Fruit fly (Drosophila melanogaster) whole organism, embryonic: ENCODE results near the gene CG45105.

Experiments
- Adf1 ChIP-seq: fragments of 200-800 bp; sonication (Bioruptor generic); IDR thresholded peaks from 2 replicates; pipeline ENCODE4 v1.3.6; 2022; ENCODE audit warnings: missing biosample characterization, missing genetic modification characterization
- Bdp1 ChIP-seq: fragments of 200-800 bp; sonication (Bioruptor generic); optimal IDR thresholded peaks from 3 replicates; lab custom pipeline; 2016; ENCODE audit warnings: missing biosample characterization, missing genetic modification characterization
- CG10209 ChIP-seq: fragments of 200-800 bp; sonication (Bioruptor generic); optimal IDR thresholded peaks from 3 replicates; lab custom pipeline; 2017; ENCODE audit warnings: missing biosample characterization, mild to moderate bottlenecking, missing genetic modification characterization, missing genetic modification reagents
- CG12219 ChIP-seq: fragments of 200-800 bp; sonication (Bioruptor generic); optimal IDR thresholded peaks from 3 replicates; lab custom pipeline; 2018; ENCODE audit warnings: missing biosample characterization, mild to moderate bottlenecking, missing genetic modification characterization
- CG12769 ChIP-seq: fragments of 200-800 bp; sonication (Bioruptor generic); optimal IDR thresholded peaks from 2 replicates; lab custom pipeline; 2019; ENCODE audit warnings: missing biosample characterization, mild to moderate bottlenecking, missing genetic modification characterization, moderate library complexity
- CG14014 ChIP-seq: fragments of 200-800 bp; sonication (Bioruptor generic); IDR thresholded peaks from 2 replicates; pipeline ENCODE4 v1.3.6; 2022; ENCODE audit warnings: missing biosample characterization, missing genetic modification characterization
- CG1529 ChIP-seq: fragments of 200-800 bp; sonication (Bioruptor generic); optimal IDR thresholded peaks from 3 replicates; lab custom pipeline; 2018; ENCODE audit warnings: missing biosample characterization, missing genetic modification characterization
- CG1602 ChIP-seq: fragments of 200-800 bp; sonication (Bioruptor generic); optimal IDR thresholded peaks from 3 replicates; lab custom pipeline; 2016; ENCODE audit warnings: missing biosample characterization, missing genetic modification characterization
- CG16813 ChIP-seq: fragments of 200-800 bp; sonication (Bioruptor generic); IDR thresholded peaks from 3 replicates; pipeline ENCODE4 v1.3.6; 2022; ENCODE audit warnings: missing biosample characterization, missing genetic modification characterization; ENCODE audit not compliant: partially characterized antibody
- CG2199 ChIP-seq: fragments of 200-800 bp; sonication (Bioruptor generic); IDR thresholded peaks from 3 replicates; pipeline ENCODE4 v1.3.6; 2022; ENCODE audit warnings: missing biosample characterization, missing genetic modification characterization
- CG3065 ChIP-seq: fragments of 200-800 bp; sonication (Bioruptor generic); optimal IDR thresholded peaks from 2 replicates; lab custom pipeline; 2016; ENCODE audit warnings: missing biosample characterization, missing genetic modification characterization
- CG31224 ChIP-seq: fragments of 200-800 bp; sonication (Bioruptor generic); IDR thresholded peaks from 2 replicates; pipeline ENCODE4 v1.3.6; 2022; ENCODE audit warnings: missing biosample characterization, missing genetic modification characterization
- CG32532 ChIP-seq: fragments of 200-800 bp; sonication (Bioruptor generic); IDR thresholded peaks from 2 replicates; pipeline ENCODE4 v1.3.6; 2022; ENCODE audit warnings: missing biosample characterization, missing genetic modification characterization
- CG6254 ChIP-seq: fragments of 200-800 bp; sonication (Bioruptor generic); optimal IDR thresholded peaks from 3 replicates; lab custom pipeline; 2017; ENCODE audit warnings: mild to moderate bottlenecking, missing biosample characterization, missing genetic modification reagents, missing genetic modification characterization
- CG6854 ChIP-seq: fragments of 200-800 bp; sonication (Bioruptor generic); optimal IDR thresholded peaks from 3 replicates; lab custom pipeline; 2017; ENCODE audit warnings: missing biosample characterization, mild to moderate bottlenecking, missing genetic modification characterization
- CG8089 ChIP-seq: fragments of 200-800 bp; sonication (Bioruptor generic); optimal IDR thresholded peaks from 3 replicates; lab custom pipeline; 2016; ENCODE audit warnings: missing biosample characterization, missing genetic modification characterization
- CoRest ChIP-seq: fragments of 200-800 bp; sonication (Bioruptor generic); optimal IDR thresholded peaks from 3 replicates; lab custom pipeline; 2018; ENCODE audit warnings: missing biosample characterization, mild to moderate bottlenecking, missing genetic modification characterization, moderate library complexity
- D ChIP-seq, 2 experiments: fragments of 200-800 bp in 1 of 2; fragments of >200 bp in 1 of 2; sonication (Bioruptor generic) in 1 of 2; optimal IDR thresholded peaks; 2 replicates in 1 of 2; 3 replicates in 1 of 2; lab custom pipeline; 2017; ENCODE audit warnings: mild to moderate bottlenecking in 1 of 2, missing biosample characterization in 1 of 2, missing genetic modification characterization in 1 of 2, missing genetic modification reagents in 1 of 2
- H2.0 ChIP-seq: fragments of 200-800 bp; sonication (Bioruptor generic); IDR thresholded peaks from 2 replicates; pipeline ENCODE4 v1.3.6; 2022; ENCODE audit warnings: missing biosample characterization, missing genetic modification characterization
- HLHmδ ChIP-seq: fragments of 200-800 bp; sonication (Bioruptor generic); optimal IDR thresholded peaks from 2 replicates; lab custom pipeline; 2018; ENCODE audit warnings: missing biosample characterization, mild to moderate bottlenecking, missing genetic modification characterization, moderate library complexity
- Mad ChIP-seq: fragments of 200-800 bp; sonication (Bioruptor generic); optimal IDR thresholded peaks from 2 replicates; lab custom pipeline; 2016; ENCODE audit warnings: missing biosample characterization, missing genetic modification characterization
- Med ChIP-seq: fragments of 200-800 bp; sonication (Bioruptor generic); peaks from one replicate; lab custom pipeline; 2016; ENCODE audit warnings: missing biosample characterization, missing genetic modification characterization, mild to moderate bottlenecking, inconsistent platforms, moderate library complexity
- NC2β ChIP-seq: fragments of 200-800 bp; sonication (Bioruptor generic); optimal IDR thresholded peaks from 2 replicates; lab custom pipeline; 2016; ENCODE audit warnings: missing biosample characterization, missing genetic modification characterization
- Opbp ChIP-seq: fragments of 200-800 bp; sonication (Bioruptor generic); IDR thresholded peaks from 3 replicates; pipeline ENCODE4 v1.3.6; 2022; ENCODE audit warnings: missing biosample characterization, missing genetic modification characterization; ENCODE audit not compliant: partially characterized antibody
- Side ChIP-seq: fragments of 200-800 bp; sonication (Bioruptor generic); optimal IDR thresholded peaks from 2 replicates; lab custom pipeline; 2016; ENCODE audit warnings: missing biosample characterization, missing genetic modification characterization
- Trl ChIP-seq, 3 experiments: fragments of >200 bp in 2 of 3; fragments of 200-800 bp in 1 of 3; sonication (Bioruptor generic) in 1 of 3; optimal IDR thresholded peaks; 2 replicates in 1 of 3; 3 replicates in 2 of 3; lab custom pipeline; 2016 to 2017; ENCODE audit warnings: missing biosample characterization in 1 of 3, missing genetic modification characterization in 1 of 3
- abd-A ChIP-seq: fragments of 200-800 bp; sonication (Bioruptor generic); optimal IDR thresholded peaks from 3 replicates; lab custom pipeline; 2019; ENCODE audit warnings: missing biosample characterization, mild to moderate bottlenecking, missing genetic modification characterization, moderate library complexity
- bbx ChIP-seq: fragments of 200-800 bp; sonication (Bioruptor generic); IDR thresholded peaks from 2 replicates; pipeline ENCODE4 v1.3.6; 2022; ENCODE audit warnings: missing biosample characterization, missing genetic modification characterization; ENCODE audit not compliant: partially characterized antibody
- chn ChIP-seq: fragments of 200-800 bp; sonication (Bioruptor generic); optimal IDR thresholded peaks from 2 replicates; lab custom pipeline; 2016; ENCODE audit warnings: missing biosample characterization, missing genetic modification characterization
- dan ChIP-seq: fragments of 200-800 bp; sonication (Bioruptor generic); IDR thresholded peaks from 2 replicates; pipeline ENCODE4 v1.3.6; 2022; ENCODE audit warnings: missing biosample characterization, missing genetic modification characterization
- ftz-f1 ChIP-seq: fragments of 200-800 bp; sonication (Bioruptor generic); optimal IDR thresholded peaks from 2 replicates; lab custom pipeline; 2016; ENCODE audit warnings: missing biosample characterization, missing genetic modification characterization
- kni ChIP-seq: fragments of 200-800 bp; sonication (Bioruptor generic); optimal IDR thresholded peaks from 3 replicates; lab custom pipeline; 2017; ENCODE audit warnings: mild to moderate bottlenecking, missing biosample characterization, missing genetic modification reagents, missing genetic modification characterization
- nmo ChIP-seq: fragments of 200-800 bp; sonication (Bioruptor generic); optimal IDR thresholded peaks from 2 replicates; lab custom pipeline; 2018; ENCODE audit warnings: missing biosample characterization, mild to moderate bottlenecking, missing genetic modification characterization, moderate library complexity
- onecut ChIP-seq: fragments of 200-800 bp; sonication (Bioruptor generic); IDR thresholded peaks from 2 replicates; pipeline ENCODE4 v1.3.6; 2022; ENCODE audit warnings: missing biosample characterization, missing genetic modification characterization
- schlank ChIP-seq: fragments of 200-800 bp; sonication (Bioruptor generic); optimal IDR thresholded peaks from 2 replicates; lab custom pipeline; 2018; ENCODE audit warnings: missing biosample characterization, mild to moderate bottlenecking, missing genetic modification characterization
- sd ChIP-seq: fragments of 200-800 bp; sonication (Bioruptor generic); optimal IDR thresholded peaks from 3 replicates; lab custom pipeline; 2018; ENCODE audit warnings: missing biosample characterization, mild to moderate bottlenecking, missing genetic modification characterization, moderate library complexity
- sens ChIP-seq: fragments of 200-800 bp; sonication (Bioruptor generic); peaks from one replicate; lab custom pipeline; 2016; ENCODE audit warnings: missing biosample characterization, missing genetic modification characterization
- sima ChIP-seq: fragments of 200-800 bp; sonication (Bioruptor generic); optimal IDR thresholded peaks from 2 replicates; lab custom pipeline; 2016; ENCODE audit warnings: missing biosample characterization, missing genetic modification characterization
- sob ChIP-seq: fragments of 200-800 bp; sonication (Bioruptor generic); IDR thresholded peaks from 2 replicates; pipeline ENCODE4 v1.3.6; 2022; ENCODE audit warnings: missing biosample characterization, missing genetic modification characterization
- stc ChIP-seq: fragments of 200-800 bp; sonication (Bioruptor generic); IDR thresholded peaks from 2 replicates; pipeline ENCODE4 v1.3.6; 2022; ENCODE audit warnings: missing biosample characterization, missing genetic modification characterization
- twi ChIP-seq: fragments of 200-800 bp; optimal IDR thresholded peaks from 2 replicates; lab custom pipeline; 2019; ENCODE audit warnings: missing biosample characterization, mild to moderate bottlenecking, missing genetic modification characterization, moderate library complexity
- usp ChIP-seq: fragments of >200 bp; optimal IDR thresholded peaks from 2 replicates; lab custom pipeline; 2017; ENCODE audit warnings: missing biosample characterization, missing genetic modification characterization
- vvl ChIP-seq: fragments of 200-800 bp; sonication (Bioruptor generic); IDR thresholded peaks from 2 replicates; pipeline ENCODE4 v1.3.6; 2022; ENCODE audit warnings: missing biosample characterization, missing genetic modification characterization
- zen ChIP-seq: fragments of 200-800 bp; sonication (Bioruptor generic); optimal IDR thresholded peaks from 3 replicates; lab custom pipeline; 2018; ENCODE audit warnings: missing biosample characterization, mild to moderate bottlenecking, missing genetic modification characterization, moderate library complexity
- zen2 ChIP-seq: fragments of 200-800 bp; sonication (Bioruptor generic); IDR thresholded peaks from 3 replicates; pipeline ENCODE4 v1.3.6; 2022; ENCODE audit warnings: missing biosample characterization, missing genetic modification characterization; ENCODE audit not compliant: partially characterized antibody

CG45105 gene

dm6 chr3R:15920751-15921156 lies 2.9 kb upstream of the CG45105 start, which contains the start of gene Fbxl7 (continued):
- TF ChIP-seq abd-A (peak; percentile 8), Opbp (GFP tag; lab: Robert Waterston, UW) (0 out of 3 replicates have a peak, but pooled peaks have one; percentile 33), NC2β (peak; percentile 17), D (optimal IDR thresholded peaks at IDR 0.05; lab: Kevin White, UChicago) (peak; percentile 73), D (GFP tag; optimal IDR thresholded peaks at IDR 0.05; lab: Kevin White, UChicago) (no peak), sens (peak; percentile 83), CG14014 (GFP tag; lab: Robert Waterston, UW) (no peak), CG10209 (no peak), Med (GFP tag; lab: Kevin White, UChicago) (peak; percentile 77), zen (peak; percentile 66), CG8089 (GFP tag; lab: Kevin White, UChicago) (peak; percentile 44), CoRest (tag; lab: Kevin White, UChicago) (no peak), CG32532 (GFP tag; lab: Robert Waterston, UW) (0 out of 2 replicates have a peak, but pooled peaks have one; percentile 26), vvl (GFP tag; lab: Robert Waterston, UW) (peak; percentile 61), H2.0 (GFP tag; lab: Robert Waterston, UW) (0 out of 2 replicates have a peak, but pooled peaks have one; percentile 7), HLHmδ (GFP tag; lab: Kevin White, UChicago) (peak; percentile 84), ftz-f1 (GFP tag; lab: Kevin White, UChicago) (peak; percentile 46), bbx (GFP tag; lab: Robert Waterston, UW) (peak; percentile 51), stc (GFP tag; lab: Robert Waterston, UW) (no peak), CG16813 (0 out of 3 replicates have a peak, but pooled peaks have one; percentile 23), sd (peak; percentile 67), sima (no peak), CG2199 (GFP tag; lab: Robert Waterston, UW) (peak; percentile 78; the same call in 1 of the 3 replicates), Side (GFP tag; lab: Kevin White, UChicago) (peak; percentile 60), chn (GFP tag; lab: Kevin White, UChicago) (peak; percentile 64), sob (0 out of 2 replicates have a peak, but pooled peaks have one; percentile 6), kni (GFP tag; lab: Kevin White, UChicago) (peak; percentile 92), Trl (optimal IDR thresholded peaks at IDR 0.05; lab: Kevin White, UChicago) (peak; percentile 43 to 78), Trl (GFP tag; optimal IDR thresholded peaks at IDR 0.05; lab: Kevin White, UChicago) (peak; percentile 26), onecut (peak; percentile 86), CG6854 (GFP tag; lab: Kevin White, UChicago) (no peak)

dm6 chr3R:15920229-15920533 lies 2.4 kb upstream of the CG45105 start:
- TF ChIP-seq CG2199 (GFP tag; lab: Robert Waterston, UW) (peak; percentile 98), dan (GFP tag; lab: Robert Waterston, UW) (no peak), Trl (optimal IDR thresholded peaks at IDR 0.05; lab: Kevin White, UChicago) (peak in 1 of 2 experiments; percentile 13), Trl (GFP tag; optimal IDR thresholded peaks at IDR 0.05; lab: Kevin White, UChicago) (no peak), usp (GFP tag; lab: Kevin White, UChicago) (no peak), kni (GFP tag; lab: Kevin White, UChicago) (peak; percentile 54)

- TF ChIP-seq CG1529 (peak; percentile 19), Trl (optimal IDR thresholded peaks at IDR 0.05; lab: Kevin White, UChicago) (peak; percentile 66 to 72), Trl (GFP tag; optimal IDR thresholded peaks at IDR 0.05; lab: Kevin White, UChicago) (no peak), twi (tag; lab: Kevin White, UChicago) (peak; percentile 87), CG12219 (GFP tag; lab: Kevin White, UChicago) (no peak), CG3065 (GFP tag; lab: Kevin White, UChicago) (no peak), kni (GFP tag; lab: Kevin White, UChicago) (peak; percentile 98), CG12769 (tag; lab: Kevin White, UChicago) (peak; percentile 86), Mad (GFP tag; lab: Kevin White, UChicago) (no peak), CG6254 (GFP tag; lab: Kevin White, UChicago) (no peak), Adf1 (GFP tag; lab: Robert Waterston, UW) (0 out of 2 replicates have a peak, but pooled peaks have one; percentile 18), CG1602 (peak; percentile 36), Bdp1 (GFP tag; lab: Kevin White, UChicago) (no peak), nmo (GFP tag; lab: Kevin White, UChicago) (peak; percentile 9), schlank (tag; lab: Kevin White, UChicago) (no peak), CG16813 (no peak), CG31224 (GFP tag; lab: Robert Waterston, UW) (0 out of 2 replicates have a peak, but pooled peaks have one; percentile 20), zen2 (GFP tag; lab: Robert Waterston, UW) (no peak)
These were observed 1.8 kb upstream of the CG45105 start for dm6 chr3R:15919367-15920228.
